Fruit fly (Drosophila melanogaster): ENCODE data around the gene Ets96B.

Gene Ets96B

DNA sequence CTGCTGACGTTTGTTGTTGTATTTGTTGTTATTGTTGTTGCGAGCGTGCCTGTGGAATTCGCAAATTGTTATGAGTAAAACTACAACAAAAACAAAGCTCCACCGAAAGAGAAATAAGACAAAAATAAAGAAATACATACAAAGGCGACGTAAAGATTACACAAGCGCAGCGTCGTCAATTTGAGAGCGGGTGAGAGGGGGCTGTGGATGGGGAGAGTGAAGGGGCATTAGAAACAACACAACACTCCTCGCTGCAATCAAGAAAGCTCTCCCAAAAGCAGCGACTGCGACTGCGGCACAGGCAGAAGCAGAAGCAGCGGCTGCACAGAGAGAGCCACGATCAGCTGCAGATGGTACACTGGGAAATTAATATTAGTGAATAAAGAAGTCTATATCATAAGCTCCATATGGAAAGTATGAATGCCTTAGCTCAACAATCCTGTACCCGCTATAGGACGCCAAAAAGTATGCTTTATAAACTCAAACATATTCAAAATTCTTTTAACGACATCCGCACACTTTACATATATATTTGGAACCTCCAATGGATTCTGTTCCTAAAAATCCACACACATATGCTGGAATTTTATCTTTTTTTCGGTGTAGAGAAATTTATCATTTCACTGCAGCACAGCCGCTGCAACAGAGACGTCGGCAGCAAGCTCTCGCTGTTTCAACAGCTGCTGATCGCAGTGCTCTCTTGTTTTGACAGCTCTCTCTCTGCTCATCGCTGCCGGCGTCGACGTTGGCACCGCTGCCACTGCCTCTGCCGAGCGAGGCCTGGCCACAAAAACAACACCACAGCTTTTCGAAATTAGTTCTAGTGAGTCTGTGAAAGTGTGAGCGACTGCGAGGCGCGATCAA lies 19.1 kb upstream of the Ets96B start, which contains the start of gene CG13631 (continued):
- no peak for TF ChIP-seq NFAT (GFP tag; IDR thresholded peaks at IDR 0.05)

- TF ChIP-seq Doc2 (GFP tag; IDR thresholded peaks at IDR 0.05) (no peak), Hr39 (optimal IDR thresholded peaks at IDR 0.05) (peak; percentile 54), Awh (GFP tag; IDR thresholded peaks at IDR 0.05) (no peak), Hr3 (GFP tag; optimal IDR thresholded peaks at IDR 0.05) (no peak), sr (GFP tag; IDR thresholded peaks at IDR 0.05) (0 out of 3 replicates have a peak, but pooled peaks have one; percentile 33), Lpt (GFP tag; optimal IDR thresholded peaks at IDR 0.05) (no peak), CG3847 (GFP tag; IDR thresholded peaks at IDR 0.05) (peak; percentile 14; the same call in 1 of the 2 replicates), CG11456 (GFP tag; IDR thresholded peaks at IDR 0.05) (peak; percentile 26; the same call in 1 of the 3 replicates), Ada2b (GFP tag; IDR thresholded peaks at IDR 0.05) (no peak), sna (GFP tag; IDR thresholded peaks at IDR 0.05; ENCODE audit: partially characterized antibody) (0 out of 2 replicates have a peak, but pooled peaks have one; percentile 24), slbo (GFP tag; IDR thresholded peaks at IDR 0.05) (0 out of 2 replicates have a peak, but pooled peaks have one; percentile 8)
Observed at dm6 chr3R:24769601-24770000, 18.3 kb upstream of the Ets96B start.

DNA sequence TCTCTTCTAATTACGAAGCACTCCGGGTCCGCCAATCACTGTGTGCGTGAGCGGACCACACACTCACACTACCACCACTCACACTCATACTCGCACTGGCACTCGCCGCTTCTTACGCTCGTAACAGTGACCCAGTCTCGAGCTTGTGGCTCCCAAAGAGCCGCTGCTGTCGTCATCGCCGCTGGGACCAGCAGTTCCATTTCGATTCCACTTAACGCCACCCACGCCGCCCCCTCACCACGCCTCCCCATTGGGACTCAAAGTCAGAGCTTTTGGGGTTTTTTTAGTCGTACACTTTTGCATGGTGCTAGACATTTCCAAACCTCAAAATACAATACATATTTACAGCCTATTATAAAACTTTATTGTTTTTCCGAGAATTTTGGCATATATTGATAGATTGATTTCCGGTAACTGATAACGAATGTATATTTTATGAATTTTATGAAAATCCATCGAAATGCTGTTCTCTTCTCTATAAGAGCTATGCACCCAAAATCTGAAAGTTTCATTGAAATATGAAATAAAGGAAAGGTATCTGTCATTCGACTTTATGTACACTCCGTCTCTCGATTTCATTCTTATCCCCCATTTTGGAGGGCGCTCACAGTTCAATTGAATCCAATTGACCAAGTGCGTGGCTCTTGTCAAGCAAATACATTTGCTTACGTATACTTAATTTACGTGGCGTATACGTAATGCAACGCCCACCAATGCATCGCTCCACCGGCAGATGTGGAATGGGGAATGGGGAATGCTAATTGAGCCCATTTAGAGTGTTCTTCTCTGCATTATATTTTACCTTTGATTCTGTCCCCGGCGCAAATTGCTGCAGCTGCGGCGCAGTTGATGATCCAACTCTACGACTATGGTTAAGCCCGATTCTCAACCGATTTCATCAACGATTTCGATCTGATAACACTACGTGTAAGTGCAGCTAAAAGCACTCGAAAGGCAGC lies 16.3 kb upstream of the Ets96B start, which contains the start of gene CG42331:
Gene CG42331 (plus strand): TSS at position 909 of the 959 bp plus-strand sequence.
- TF ChIP-seq oc (tag; optimal IDR thresholded peaks at IDR 0.05) = peak; percentile 13
- TF ChIP-seq luna (GFP tag; optimal IDR thresholded peaks at IDR 0.05) = no peak
- peak; percentile 60 for TF ChIP-seq CG7786 (GFP tag; optimal IDR thresholded peaks at IDR 0.05)
- peak; percentile 89 for TF ChIP-seq crol (GFP tag; IDR thresholded peaks at IDR 0.05)
- no peak for TF ChIP-seq HmgD (GFP tag; optimal IDR thresholded peaks at IDR 0.05)
- peak; percentile 8 for TF ChIP-seq CG17568 (GFP tag; optimal IDR thresholded peaks at IDR 0.05)
- TF ChIP-seq ci (GFP tag; IDR thresholded peaks at IDR 0.05) = peak; percentile 45; the same call in 2 of the 3 replicates
- peak; percentile 51 for TF ChIP-seq sisA (GFP tag; IDR thresholded peaks at IDR 0.05)
- no peak for TF ChIP-seq h (optimal IDR thresholded peaks at IDR 0.05)
- peak; percentile 40 for TF ChIP-seq pnt (GFP tag; optimal IDR thresholded peaks at IDR 0.05)
- peak; percentile 39 for TF ChIP-seq Camta (GFP tag; optimal IDR thresholded peaks at IDR 0.05)
- no peak for TF ChIP-seq CG17912 (GFP tag; optimal IDR thresholded peaks at IDR 0.05)
- 0 out of 3 replicates have a peak, but pooled peaks have one; percentile 20 for TF ChIP-seq Dbx (GFP tag; IDR thresholded peaks at IDR 0.05)
- TF ChIP-seq trh (GFP tag; optimal IDR thresholded peaks at IDR 0.05) = no peak
- peak; percentile 18; the same call in 1 of the 3 replicates for TF ChIP-seq CG6175 (GFP tag; IDR thresholded peaks at IDR 0.05)
- TF ChIP-seq knrl (GFP tag; IDR thresholded peaks at IDR 0.05; ENCODE audit: partially characterized antibody) = no peak
- peak; percentile 56 for TF ChIP-seq CG12155 (GFP tag; optimal IDR thresholded peaks at IDR 0.05)
- TF ChIP-seq wdn (GFP tag; IDR thresholded peaks at IDR 0.05) = no peak
- TF ChIP-seq C15 (GFP tag; IDR thresholded peaks at IDR 0.05) = no peak
- peak; percentile 12 for TF ChIP-seq CG10654 (GFP tag; optimal IDR thresholded peaks at IDR 0.05)
- no peak for TF ChIP-seq ro (GFP tag; IDR thresholded peaks at IDR 0.05)
- peak; percentile 73 for TF ChIP-seq CG7556 (GFP tag; optimal IDR thresholded peaks at IDR 0.05)
- peak; percentile 72 for TF ChIP-seq grau (tag; optimal IDR thresholded peaks at IDR 0.05)
- no peak for TF ChIP-seq Bgb (GFP tag; IDR thresholded peaks at IDR 0.05; ENCODE audit: partially characterized antibody)
- TF ChIP-seq ato (GFP tag; IDR thresholded peaks at IDR 0.05; ENCODE audit: partially characterized antibody) = no peak
- TF ChIP-seq CG8359 (GFP tag; optimal IDR thresholded peaks at IDR 0.05; ENCODE audit: borderline replicate concordance) = peak; percentile 7
- peak; percentile 64 for TF ChIP-seq Ets65A (GFP tag)
- peak; percentile 18 for TF ChIP-seq CG12071 (GFP tag; optimal IDR thresholded peaks at IDR 0.05)
- peak; percentile 54 for TF ChIP-seq CG10209 (GFP tag; optimal IDR thresholded peaks at IDR 0.05)
- TF ChIP-seq CG32532 (GFP tag; IDR thresholded peaks at IDR 0.05) = no peak
- TF ChIP-seq jing (GFP tag; optimal IDR thresholded peaks at IDR 0.05) = peak; percentile 26
- no peak for TF ChIP-seq CG1024 (GFP tag; IDR thresholded peaks at IDR 0.05)
- peak; percentile 85 for TF ChIP-seq CG10543 (GFP tag; optimal IDR thresholded peaks at IDR 0.05)
